Fruit fly (Drosophila melanogaster) S2 (cell line): ENCODE results near the gene CG9926.

Source experiments
- CG8478 ChIP-seq: fragments of >200 bp; optimal IDR thresholded peaks from 2 replicates; lab custom pipeline; 2018
- CTCF ChIP-seq, 2 experiments: fragments of >200 bp; optimal IDR thresholded peaks; 2 replicates each; lab custom pipeline; 2018

Gene CG9926

DNA sequence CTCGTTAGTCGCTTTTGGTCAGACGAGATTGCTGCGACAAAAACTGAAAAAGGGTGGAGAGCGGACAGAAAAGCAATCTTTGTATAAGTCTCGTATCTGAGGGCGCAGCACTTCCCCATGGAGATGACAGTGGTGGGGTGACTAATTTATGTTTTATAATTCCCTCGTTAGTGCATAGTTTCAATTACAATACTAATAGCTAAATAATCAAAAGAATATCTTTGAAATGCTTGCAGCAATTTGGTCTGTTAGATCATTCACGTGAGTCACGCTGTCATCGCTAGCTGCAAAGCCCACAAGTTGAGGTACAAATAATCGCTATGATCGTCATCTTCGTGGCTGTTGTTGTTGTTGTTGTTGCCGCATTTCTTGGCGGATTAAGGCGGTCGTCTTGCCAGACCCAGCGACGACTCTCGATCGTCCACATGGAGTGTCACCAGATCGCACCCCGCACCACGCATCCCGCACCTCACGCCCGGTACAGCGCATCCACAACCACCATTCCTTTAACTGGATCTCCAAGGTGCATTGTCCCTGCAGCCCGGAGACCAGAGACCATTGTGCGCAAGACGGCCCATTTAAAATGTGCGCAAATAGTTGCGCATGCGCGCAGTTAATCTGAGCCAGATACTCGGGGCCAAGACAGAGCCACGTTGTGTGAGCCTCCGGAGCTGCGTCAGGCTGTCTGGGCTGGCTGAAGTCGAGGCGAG, 29.0 kb downstream of the CG9926 start:
- TF ChIP-seq CTCF (optimal IDR thresholded peaks at IDR 0.05; lab: Kevin White, UChicago) = no peak
- TF ChIP-seq CG8478 (lab: Kevin White, UChicago) = no peak

- TF ChIP-seq CG8478 (lab: Kevin White, UChicago) (no peak), CTCF (optimal IDR thresholded peaks at IDR 0.05; lab: Kevin White, UChicago) (no peak)
Observed at dm6 chr3R:13918045-13918444, 32.9 kb downstream of the CG9926 start.

- TF ChIP-seq CTCF (optimal IDR thresholded peaks at IDR 0.05; lab: Kevin White, UChicago) = no peak
- no peak for TF ChIP-seq CG8478 (lab: Kevin White, UChicago)
Observed at dm6 chr3R:13916546-13916945, 34.4 kb downstream of the CG9926 start.

- TF ChIP-seq CTCF (optimal IDR thresholded peaks at IDR 0.05; lab: Kevin White, UChicago) (no peak), CG8478 (lab: Kevin White, UChicago) (no peak)
Observed at dm6 chr3R:13915646-13916045, 35.3 kb downstream of the CG9926 start.

dm6 chr3R:13914760-13915417, 36.0 kb downstream of the CG9926 start:
- TF ChIP-seq CG8478 (lab: Kevin White, UChicago) = no peak
- no peak for TF ChIP-seq CTCF (optimal IDR thresholded peaks at IDR 0.05; lab: Kevin White, UChicago)

- TF ChIP-seq CG8478 (lab: Kevin White, UChicago) (no peak), CTCF (optimal IDR thresholded peaks at IDR 0.05; lab: Kevin White, UChicago) (no peak)
Observed at dm6 chr3R:13913586-13913985, 37.4 kb downstream of the CG9926 start.

dm6 chr3R:13912008-13912803, 38.7 kb downstream of the CG9926 start:
- TF ChIP-seq CTCF (optimal IDR thresholded peaks at IDR 0.05; lab: Kevin White, UChicago) = no peak
- TF ChIP-seq CG8478 (lab: Kevin White, UChicago) = no peak

DNA sequence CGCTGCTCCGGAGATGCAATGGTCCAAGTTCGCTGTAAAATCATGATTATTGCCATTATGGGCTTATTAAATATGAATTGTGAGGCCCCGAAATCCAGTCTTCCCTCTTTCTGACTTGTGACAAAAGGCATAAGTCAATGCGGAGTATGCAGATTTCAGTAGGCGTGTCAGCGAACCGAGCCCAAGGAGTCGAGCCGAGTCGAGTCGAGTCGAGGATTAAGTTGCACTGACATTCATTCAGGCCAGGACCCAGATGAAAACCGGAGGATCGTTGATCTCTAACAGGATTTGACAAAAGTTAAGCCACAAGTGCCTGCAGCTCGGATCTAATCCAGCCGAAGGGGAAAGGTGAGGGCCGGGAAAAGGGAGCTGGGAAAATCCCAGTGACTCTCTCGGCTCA, 39.6 kb downstream of the CG9926 start:
- no peak for TF ChIP-seq CTCF (optimal IDR thresholded peaks at IDR 0.05; lab: Kevin White, UChicago)
- TF ChIP-seq CG8478 (lab: Kevin White, UChicago) = no peak

DNA sequence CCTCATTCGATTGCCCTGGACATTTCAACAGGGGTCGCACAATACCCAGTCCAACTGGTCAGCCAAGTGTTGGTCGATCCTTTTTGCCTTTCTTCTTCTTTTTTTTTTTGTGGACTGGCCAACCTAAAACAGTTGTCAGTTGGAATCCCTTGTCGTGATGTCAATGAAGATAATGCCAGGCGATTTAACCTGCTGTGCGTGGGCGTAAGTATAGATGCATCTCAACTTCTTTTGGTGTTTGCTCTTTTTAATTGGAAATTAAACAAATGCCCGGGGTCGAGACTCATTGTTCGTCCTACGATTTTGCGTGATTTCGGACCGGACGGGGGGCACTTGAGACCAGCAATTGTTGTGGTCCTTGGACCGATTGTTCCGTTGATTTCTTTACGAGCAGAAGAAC, 41.0 kb downstream of the CG9926 start:
- TF ChIP-seq CTCF (optimal IDR thresholded peaks at IDR 0.05; lab: Kevin White, UChicago) (no peak), CG8478 (lab: Kevin White, UChicago) (no peak)

- TF ChIP-seq CG8478 (lab: Kevin White, UChicago) = no peak
- TF ChIP-seq CTCF (optimal IDR thresholded peaks at IDR 0.05; lab: Kevin White, UChicago) = no peak
Observed at dm6 chr3R:13909065-13909464, 41.9 kb downstream of the CG9926 start.

DNA sequence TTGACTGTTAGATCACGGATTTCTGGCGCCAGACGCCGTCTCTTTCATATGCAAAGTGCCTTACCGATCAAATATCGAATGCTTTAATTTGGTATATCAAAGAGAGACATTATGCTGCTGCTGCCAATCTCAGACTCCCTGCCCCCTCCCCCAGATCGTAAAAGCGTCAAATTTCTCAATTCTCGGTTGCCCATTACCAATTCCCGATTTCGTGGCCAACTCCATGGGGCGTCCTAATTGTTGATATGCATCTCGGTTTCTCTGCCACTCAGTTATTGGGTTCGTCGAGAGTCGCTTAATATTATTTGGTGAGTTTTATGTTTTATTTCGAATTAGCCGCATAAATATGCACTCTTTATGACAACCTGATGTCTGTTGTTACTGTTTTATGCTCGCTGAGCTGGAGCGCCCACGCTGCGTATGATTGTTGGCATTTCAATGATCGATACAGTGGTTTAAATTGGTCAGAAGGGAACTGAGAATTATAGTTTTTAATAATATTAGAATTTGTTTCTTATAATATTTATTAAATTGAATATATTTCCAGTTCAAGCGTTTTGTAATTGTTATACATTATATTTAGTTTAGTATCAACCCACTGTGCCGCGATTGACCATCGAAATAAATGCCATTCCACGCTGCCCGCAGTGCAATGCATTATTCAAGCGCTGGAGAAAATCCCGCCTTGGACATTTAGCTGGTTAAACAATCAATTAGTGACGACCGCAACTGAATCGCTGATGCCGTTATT, 43.4 kb downstream of the CG9926 start:
- TF ChIP-seq CTCF (optimal IDR thresholded peaks at IDR 0.05; lab: Kevin White, UChicago) (no peak), CG8478 (lab: Kevin White, UChicago) (no peak)

DNA sequence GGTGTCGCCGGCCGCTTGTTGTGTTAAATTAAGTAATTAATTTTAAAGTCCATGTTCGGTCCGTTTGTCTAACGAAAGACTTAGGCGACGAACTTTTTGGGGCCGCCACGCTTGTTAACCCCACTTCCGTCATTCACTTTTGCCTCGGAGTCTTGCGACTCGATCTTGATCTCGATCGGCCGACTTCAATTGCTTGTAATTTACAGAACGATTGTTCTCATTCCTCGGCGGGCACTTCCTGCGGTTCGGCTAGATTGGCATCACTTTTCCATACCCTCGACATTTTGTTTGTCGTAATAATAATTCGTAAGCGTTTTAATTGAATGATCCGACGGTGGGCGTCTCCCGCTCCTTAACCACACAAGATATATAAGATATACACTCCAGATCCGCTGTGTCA, 44.2 kb downstream of the CG9926 start:
- TF ChIP-seq CG8478 (lab: Kevin White, UChicago) (no peak), CTCF (optimal IDR thresholded peaks at IDR 0.05; lab: Kevin White, UChicago) (no peak)

- TF ChIP-seq CTCF (optimal IDR thresholded peaks at IDR 0.05; lab: Kevin White, UChicago) (peak; percentile 1 to 18), CG8478 (lab: Kevin White, UChicago) (no peak)
Observed at dm6 chr3R:13901543-13901945, 49.4 kb downstream of the CG9926 start, which contains the start of gene ems. Gene ems, plus strand, starts transcription at chr3R:13901853.

DNA sequence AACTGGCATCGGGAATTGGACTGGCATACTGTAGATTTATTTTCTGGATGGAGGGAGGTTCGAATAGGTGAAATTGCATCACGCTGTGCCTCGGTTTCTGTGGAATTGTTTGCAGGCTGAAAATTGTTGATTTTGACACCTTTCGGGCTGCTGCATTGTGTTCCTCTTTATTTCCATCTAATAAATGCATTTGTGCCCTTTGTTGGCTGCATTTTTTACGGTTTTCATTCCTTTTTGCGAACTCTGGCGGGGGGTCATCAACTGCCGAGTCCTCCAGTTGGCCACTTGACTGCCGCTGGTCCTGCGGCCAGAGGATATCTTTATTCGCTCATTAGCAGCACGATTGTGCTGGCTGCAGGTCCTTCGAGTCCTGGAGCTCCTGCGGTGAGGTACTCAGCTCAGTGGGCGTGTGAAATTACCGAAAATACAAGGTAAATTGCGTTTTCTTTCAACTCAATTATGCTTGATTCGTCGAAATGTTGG, 51.2 kb downstream of the CG9926 start:
- TF ChIP-seq CTCF (optimal IDR thresholded peaks at IDR 0.05; lab: Kevin White, UChicago) = no peak
- TF ChIP-seq CG8478 (lab: Kevin White, UChicago) = no peak
